Worm (Caenorhabditis elegans): Measurements from ENCODE around the gene tax-6.

tax-6 gene

ce11 chrIV:10511432-10511831 lies 10.0 kb upstream of the tax-6 start (continued):
- TF ChIP-seq ama-1 (optimal IDR thresholded peaks at IDR 0.05): peak; percentile 4
- no peak for TF ChIP-seq zip-4 (GFP tag; optimal IDR thresholded peaks at IDR 0.05)
- TF ChIP-seq sox-4 (tag; optimal IDR thresholded peaks at IDR 0.05): no peak
- no peak for TF ChIP-seq ztf-4 (tag; optimal IDR thresholded peaks at IDR 0.05)

- no peak for TF ChIP-seq unc-98 (GFP tag; IDR thresholded peaks at IDR 0.05)
- no peak for TF ChIP-seq ceh-63 (GFP tag; optimal IDR thresholded peaks at IDR 0.05)
- TF ChIP-seq lin-35 (GFP tag; optimal IDR thresholded peaks at IDR 0.05): peak in 1 of 2 experiments; percentile 18
- no peak for TF ChIP-seq nhr-76 (tag; optimal IDR thresholded peaks at IDR 0.05)
- peak; percentile 29 for TF ChIP-seq snu-23 (GFP tag; optimal IDR thresholded peaks at IDR 0.05)
- peak; percentile 93 for TF ChIP-seq unc-86 (tag; optimal IDR thresholded peaks at IDR 0.05)
- TF ChIP-seq lin-14 (GFP tag; optimal IDR thresholded peaks at IDR 0.05): peak; percentile 88
- peak; percentile 32 for TF ChIP-seq tbx-2 (tag; optimal IDR thresholded peaks at IDR 0.05)
- TF ChIP-seq mef-2 (tag; optimal IDR thresholded peaks at IDR 0.05): peak; percentile 58
- peak; percentile 87 for TF ChIP-seq egl-13 (tag; optimal IDR thresholded peaks at IDR 0.05)
- peak; percentile 68 for TF ChIP-seq nhr-47 (tag; optimal IDR thresholded peaks at IDR 0.05)
- TF ChIP-seq swsn-7 (tag; optimal IDR thresholded peaks at IDR 0.05): peak; percentile 45
- peak; percentile 73 for TF ChIP-seq nhr-71 (tag; optimal IDR thresholded peaks at IDR 0.05)
- peak; percentile 86 for TF ChIP-seq fkh-10 (GFP tag; optimal IDR thresholded peaks at IDR 0.05)
- peak; percentile 77 for TF ChIP-seq fkh-8 (tag; optimal IDR thresholded peaks at IDR 0.05)
- TF ChIP-seq C34B4.2 (tag; optimal IDR thresholded peaks at IDR 0.05): no peak
- peak in 1 of 2 experiments; percentile 1 for TF ChIP-seq lsy-2 (tag; optimal IDR thresholded peaks at IDR 0.05)
- TF ChIP-seq xbp-1 (tag; optimal IDR thresholded peaks at IDR 0.05): peak; percentile 22
- peak in 1 of 3 experiments; percentile 8 for TF ChIP-seq ceh-82 (tag; optimal IDR thresholded peaks at IDR 0.05)
- peak; percentile 26 for TF ChIP-seq dsc-1 (tag; optimal IDR thresholded peaks at IDR 0.05)
- no peak for TF ChIP-seq C04F5.9 (tag; optimal IDR thresholded peaks at IDR 0.05)
Measured at ce11 chrIV:10507586-10507985, 6.2 kb upstream of the tax-6 start.

DNA sequence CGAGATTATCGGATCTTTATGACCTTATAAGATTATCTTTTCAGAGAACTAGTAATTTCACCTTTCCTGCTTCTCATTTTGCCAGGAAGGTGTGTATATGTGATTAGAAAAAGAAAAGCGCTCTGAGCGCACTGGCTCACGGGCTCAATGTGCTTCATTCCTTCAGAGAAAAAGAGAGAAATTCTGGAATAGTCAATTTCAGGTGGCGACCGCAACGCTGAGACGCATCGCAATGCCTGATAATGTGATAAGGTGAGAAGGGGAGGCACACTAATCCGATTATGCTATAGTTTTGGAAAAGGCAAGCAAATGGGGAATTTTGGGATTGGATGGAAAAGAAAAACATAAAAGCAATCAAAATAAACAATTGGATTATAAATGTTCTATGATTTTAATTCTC lies 4.6 kb upstream of the tax-6 start:
- no peak for TF ChIP-seq swsn-7 (tag; optimal IDR thresholded peaks at IDR 0.05)
- TF ChIP-seq sox-4 (tag; optimal IDR thresholded peaks at IDR 0.05): no peak
- TF ChIP-seq nhr-47 (tag; optimal IDR thresholded peaks at IDR 0.05): peak; percentile 42
- peak; percentile 24 for TF ChIP-seq pax-3 (tag; optimal IDR thresholded peaks at IDR 0.05)
- TF ChIP-seq egl-13 (tag; optimal IDR thresholded peaks at IDR 0.05): peak; percentile 52
- TF ChIP-seq nhr-71 (tag; optimal IDR thresholded peaks at IDR 0.05): peak; percentile 45
- peak; percentile 85 for TF ChIP-seq dsc-1 (tag; optimal IDR thresholded peaks at IDR 0.05)
- peak; percentile 80 for TF ChIP-seq fkh-8 (tag; optimal IDR thresholded peaks at IDR 0.05)
- no peak for TF ChIP-seq C04F5.9 (tag; optimal IDR thresholded peaks at IDR 0.05)
- TF ChIP-seq mef-2 (tag; optimal IDR thresholded peaks at IDR 0.05): no peak
- TF ChIP-seq irx-1 (tag; optimal IDR thresholded peaks at IDR 0.05): no peak

- TF ChIP-seq nhr-84 (tag; optimal IDR thresholded peaks at IDR 0.05): no peak
- TF ChIP-seq irx-1 (tag; optimal IDR thresholded peaks at IDR 0.05): no peak
- TF ChIP-seq unc-30 (tag; optimal IDR thresholded peaks at IDR 0.05): no peak
- no peak for TF ChIP-seq pqm-1 (tag; optimal IDR thresholded peaks at IDR 0.05)
- TF ChIP-seq lin-13 (GFP tag; optimal IDR thresholded peaks at IDR 0.05): no peak
- peak in 1 of 2 experiments; percentile 7 for TF ChIP-seq lsy-2 (tag; optimal IDR thresholded peaks at IDR 0.05)
- no peak for TF ChIP-seq rnt-1 (tag; optimal IDR thresholded peaks at IDR 0.05)
- no peak for TF ChIP-seq ces-1 (GFP tag; optimal IDR thresholded peaks at IDR 0.05)
- no peak for TF ChIP-seq mdl-1 (tag; optimal IDR thresholded peaks at IDR 0.05)
- TF ChIP-seq tbx-2 (tag; optimal IDR thresholded peaks at IDR 0.05): peak; percentile 45
- no peak for TF ChIP-seq zip-4 (GFP tag; optimal IDR thresholded peaks at IDR 0.05)
- peak; percentile 42 for TF ChIP-seq unc-86 (tag; optimal IDR thresholded peaks at IDR 0.05)
- TF ChIP-seq ets-5 (GFP tag; IDR thresholded peaks at IDR 0.05): no peak
- TF ChIP-seq nhr-12 (tag; optimal IDR thresholded peaks at IDR 0.05): no peak
- no peak for TF ChIP-seq mab-9 (GFP tag; IDR thresholded peaks at IDR 0.05)
- TF ChIP-seq C16A3.4 (tag; optimal IDR thresholded peaks at IDR 0.05): no peak
- no peak for TF ChIP-seq lir-3 (tag; optimal IDR thresholded peaks at IDR 0.05; ENCODE audit: poor library complexity)
- TF ChIP-seq swsn-7 (tag; optimal IDR thresholded peaks at IDR 0.05): peak; percentile 6
- no peak for TF ChIP-seq unc-130 (tag; optimal IDR thresholded peaks at IDR 0.05)
- peak in 1 of 3 experiments; percentile 23 for TF ChIP-seq ceh-82 (tag; optimal IDR thresholded peaks at IDR 0.05)
- TF ChIP-seq nhr-11 (tag; optimal IDR thresholded peaks at IDR 0.05): no peak
- TF ChIP-seq ztf-11 (tag; optimal IDR thresholded peaks at IDR 0.05): peak in 1 of 2 experiments; percentile 26
- no peak for TF ChIP-seq mef-2 (tag; optimal IDR thresholded peaks at IDR 0.05)
- TF ChIP-seq ceh-8 (GFP tag; optimal IDR thresholded peaks at IDR 0.05): no peak
- no peak for TF ChIP-seq lin-15B (tag; optimal IDR thresholded peaks at IDR 0.05)
- TF ChIP-seq fkh-4 (tag; optimal IDR thresholded peaks at IDR 0.05; ENCODE audit: borderline replicate concordance): no peak
- no peak for TF ChIP-seq unc-62 (GFP tag; optimal IDR thresholded peaks at IDR 0.05)
- peak; percentile 13 for TF ChIP-seq snu-23 (GFP tag; optimal IDR thresholded peaks at IDR 0.05)
- TF ChIP-seq nhr-76 (tag; optimal IDR thresholded peaks at IDR 0.05): no peak
- TF ChIP-seq fkh-10 (GFP tag; optimal IDR thresholded peaks at IDR 0.05): peak; percentile 26
Measured at ce11 chrIV:10505016-10505415, 3.6 kb upstream of the tax-6 start.

Data from whole organism, L1 larva.